Fruit fly (Drosophila melanogaster) S2 (cell line): ENCODE results near the gene CG7231.

ENCODE experiments used
- CG8478 ChIP-seq: fragments of >200 bp; optimal IDR thresholded peaks from 2 replicates; lab custom pipeline; 2018
- CTCF ChIP-seq, 2 experiments: fragments of >200 bp; optimal IDR thresholded peaks; 2 replicates each; lab custom pipeline; 2018

CG7231 gene

DNA sequence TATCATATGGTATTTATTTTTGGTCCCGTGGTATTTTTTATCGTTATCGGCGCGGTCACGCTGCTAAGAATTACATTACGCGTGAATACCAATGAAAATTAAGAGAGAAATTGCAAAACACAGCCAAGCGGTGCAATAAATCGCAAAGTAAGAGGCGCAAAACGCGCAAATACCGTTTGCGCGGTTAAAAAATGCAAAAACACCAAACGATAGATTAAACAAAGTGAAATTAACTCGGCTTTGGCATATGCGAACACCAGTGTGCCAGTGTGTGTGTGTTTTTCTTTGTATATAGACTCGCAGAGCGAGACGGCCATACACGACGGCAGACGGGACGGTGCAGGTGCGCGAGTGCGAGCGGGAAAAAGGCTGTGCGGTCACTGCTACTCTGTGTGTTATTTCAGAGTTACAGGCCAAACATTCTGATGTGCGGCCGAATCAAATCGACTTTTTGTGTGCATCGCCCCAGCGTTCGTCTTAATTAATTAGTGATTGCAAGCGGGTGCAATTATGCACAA lies 47.0 kb downstream of the CG7231 start, which contains the start of gene Cka:
Gene Cka, plus strand, starts transcription at position 29 of the 518 bp plus-strand sequence.
- peak in 1 of 2 experiments; percentile 32 for TF ChIP-seq CTCF (optimal IDR thresholded peaks at IDR 0.05; lab: Kevin White, UChicago)
- TF ChIP-seq CG8478 (lab: Kevin White, UChicago) = no peak

DNA sequence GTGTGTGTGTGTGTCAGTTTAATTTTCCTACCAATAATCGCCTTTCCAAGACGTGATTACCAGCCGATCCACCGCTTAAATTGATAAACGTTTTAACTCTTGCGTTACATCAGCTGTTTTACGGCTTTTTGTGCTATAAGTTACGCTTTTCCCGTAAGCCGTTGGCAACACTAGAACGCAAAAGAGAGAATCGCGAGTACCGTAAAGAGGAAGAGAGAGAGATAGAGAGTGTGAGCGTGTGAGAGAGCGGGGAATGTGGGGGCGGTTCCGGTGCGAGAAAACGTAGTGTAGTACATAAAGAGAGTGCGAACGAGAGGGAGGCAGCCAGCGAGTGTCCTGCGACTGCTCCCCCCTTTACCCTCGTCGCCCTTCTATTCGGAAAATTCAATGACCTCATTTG lies 47.8 kb downstream of the CG7231 start:
- TF ChIP-seq CG8478 (lab: Kevin White, UChicago) (no peak), CTCF (optimal IDR thresholded peaks at IDR 0.05; lab: Kevin White, UChicago) (no peak)

DNA sequence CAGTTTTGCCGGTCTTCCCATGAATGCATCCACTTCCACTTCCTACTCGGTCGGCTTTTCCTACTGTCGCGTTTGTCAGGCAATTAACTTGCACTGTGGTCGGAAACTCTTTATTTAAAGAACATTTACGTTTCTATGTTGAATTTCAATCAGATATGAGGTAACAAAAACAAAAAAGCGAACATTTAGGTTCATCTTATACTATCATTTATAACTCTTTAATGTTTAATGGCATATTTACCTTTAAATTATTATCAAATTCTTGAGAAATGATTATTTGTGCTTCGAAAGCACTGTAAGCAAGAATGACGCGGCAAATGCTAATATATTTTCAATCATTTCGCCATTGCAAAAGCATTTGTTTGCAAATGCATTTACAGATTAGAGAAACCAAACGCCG lies 50.0 kb downstream of the CG7231 start:
- TF ChIP-seq CG8478 (lab: Kevin White, UChicago) = no peak
- TF ChIP-seq CTCF (optimal IDR thresholded peaks at IDR 0.05; lab: Kevin White, UChicago) = no peak

DNA sequence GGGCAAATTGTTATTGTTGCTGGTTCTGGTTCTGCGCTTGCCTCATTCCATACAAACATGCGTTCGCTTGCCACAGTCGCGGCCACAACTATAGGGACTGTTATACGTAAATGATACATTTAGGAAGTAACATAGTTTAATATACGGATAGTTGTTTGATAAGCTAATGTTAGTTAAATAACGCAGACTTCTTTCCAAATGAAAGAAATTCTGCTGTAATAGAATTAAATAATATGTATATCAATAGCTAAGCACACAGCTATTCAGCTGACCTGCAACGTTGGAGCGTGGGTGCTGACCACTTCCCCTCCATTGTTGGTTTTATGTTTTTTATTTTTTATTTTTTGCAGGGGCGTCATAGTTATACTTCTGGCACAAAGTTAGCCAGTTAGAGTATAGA lies 51.0 kb downstream of the CG7231 start:
- TF ChIP-seq CTCF (optimal IDR thresholded peaks at IDR 0.05; lab: Kevin White, UChicago) = no peak
- TF ChIP-seq CG8478 (lab: Kevin White, UChicago) = no peak
